Fruit fly (Drosophila melanogaster) whole organism, embryonic: ENCODE results near the gene CG42592.

ENCODE experiments used
- Atf6 ChIP-seq: fragments of 200-800 bp; sonication (Bioruptor generic); IDR thresholded peaks from 2 replicates; pipeline ENCODE4 v1.3.6; 2022; ENCODE audit warnings: missing biosample characterization, missing genetic modification characterization
- CG13123 ChIP-seq: fragments of 200-800 bp; sonication (Bioruptor generic); optimal IDR thresholded peaks from 2 replicates; lab custom pipeline; 2016; ENCODE audit warnings: missing biosample characterization, missing genetic modification characterization
- CG2202 ChIP-seq: fragments of 200-800 bp; sonication (Bioruptor generic); optimal IDR thresholded peaks from 2 replicates; lab custom pipeline; 2018; ENCODE audit warnings: missing biosample characterization, mild to moderate bottlenecking, missing genetic modification characterization
- CG34224 ChIP-seq: fragments of 200-800 bp; sonication (Bioruptor generic); IDR thresholded peaks from 3 replicates; pipeline ENCODE4 v1.3.6; 2022; ENCODE audit warnings: missing biosample characterization, missing genetic modification characterization; ENCODE audit not compliant: partially characterized antibody
- CG4282 ChIP-seq: fragments of 200-800 bp; sonication (Bioruptor generic); optimal IDR thresholded peaks from 2 replicates; lab custom pipeline; 2016; ENCODE audit warnings: missing biosample characterization, missing genetic modification characterization
- CrebB ChIP-seq: fragments of 200-800 bp; sonication (Bioruptor generic); optimal IDR thresholded peaks from 3 replicates; lab custom pipeline; 2018; ENCODE audit warnings: missing biosample characterization, mild to moderate bottlenecking, missing genetic modification characterization
- Mes4 ChIP-seq: fragments of 200-800 bp; sonication (Bioruptor generic); optimal IDR thresholded peaks from 2 replicates; lab custom pipeline; 2016; ENCODE audit warnings: missing biosample characterization, missing genetic modification characterization
- dpn ChIP-seq, 2 experiments: fragments of 200-800 bp; sonication (Bioruptor generic); optimal IDR thresholded peaks; 3 replicates each; lab custom pipeline; 2016; ENCODE audit warnings: missing biosample characterization in 2 of 2, missing genetic modification characterization in 2 of 2
- kay ChIP-seq: fragments of 200-800 bp; sonication (Bioruptor generic); optimal IDR thresholded peaks from 2 replicates; lab custom pipeline; 2016; ENCODE audit warnings: missing biosample characterization, missing genetic modification characterization
- tna ChIP-seq: fragments of 200-800 bp; sonication (Bioruptor generic); IDR thresholded peaks from 2 replicates; pipeline ENCODE4 v1.3.6; 2022; ENCODE audit warnings: missing biosample characterization, missing genetic modification characterization; ENCODE audit not compliant: partially characterized antibody
- unpg ChIP-seq: fragments of 200-800 bp; sonication (Bioruptor generic); optimal IDR thresholded peaks from 3 replicates; lab custom pipeline; 2018; ENCODE audit warnings: missing biosample characterization, mild to moderate bottlenecking, missing genetic modification characterization, moderate library complexity

dm6 chr3R:29834759-29835709 is 1.1 kb downstream of the CG42592 start, which contains the start of gene Atg16:
- TF ChIP-seq unpg (GFP tag; lab: Kevin White, UChicago) (no peak), kay (no peak), CG2202 (no peak), dpn (GFP tag; optimal IDR thresholded peaks at IDR 0.05; lab: Kevin White, UChicago) (no peak), CG34224 (GFP tag; lab: Robert Waterston, UW) (peak; percentile 87), CrebB (tag; lab: Kevin White, UChicago) (no peak), Atf6 (no peak), tna (GFP tag; lab: Robert Waterston, UW) (peak; percentile 80), Mes4 (GFP tag; lab: Kevin White, UChicago) (no peak), CG4282 (no peak), CG13123 (GFP tag; lab: Kevin White, UChicago) (no peak)
